Worm (Caenorhabditis elegans): Measurements from ENCODE around the gene T26E4.2.
"Not testable (repeated sequence)": the region's sequence is repeated elsewhere in the genome, so short reads cannot be mapped to it uniquely, and the experiment has no call there.

- TF ChIP-seq ref-1 (GFP tag; conservative IDR thresholded peaks at IDR 0.05); ztf-23 (GFP tag; IDR thresholded peaks at IDR 0.05): not testable (repeated sequence)
These were observed 22.6 kb downstream of the T26E4.2 start, which contains the start of gene T26E4.18 for ce11 chrV:15803748-15804147.

Data from whole organism, midembryonic.